Worm (Caenorhabditis elegans): ENCODE measurements around the gene twk-48.
A peak's percentile ranks its signal among the peaks of the same experiment; 100 is the strongest.

twk-48 gene

ce11 chrIII:9861470-9862342 lies 1.2 kb downstream of the twk-48 start (continued):
- peak; percentile 36 for TF ChIP-seq unc-130 (GFP tag; optimal IDR thresholded peaks at IDR 0.05)
- peak; percentile 60; the same call in 1 of the 2 replicates for TF ChIP-seq snpc-1.2 (GFP tag; IDR thresholded peaks at IDR 0.05)
- TF ChIP-seq tag-97 (GFP tag; IDR thresholded peaks at IDR 0.05): no peak
- no peak for TF ChIP-seq ces-1 (GFP tag; optimal IDR thresholded peaks at IDR 0.05)
- TF ChIP-seq zip-2 (tag; optimal IDR thresholded peaks at IDR 0.05): peak; percentile 5
- peak; percentile 64; the same call in 1 of the 2 replicates for TF ChIP-seq F26F4.8 (GFP tag; conservative IDR thresholded peaks at IDR 0.05)
- TF ChIP-seq pqm-1 (tag; optimal IDR thresholded peaks at IDR 0.05): no peak
- peak; percentile 85 for TF ChIP-seq hmg-1.1 (GFP tag; IDR thresholded peaks at IDR 0.05)
- TF ChIP-seq nhr-237 (tag; optimal IDR thresholded peaks at IDR 0.05): no peak
- peak; percentile 39 for TF ChIP-seq sdz-12 (GFP tag; optimal IDR thresholded peaks at IDR 0.05)
- TF ChIP-seq jun-1 (tag; optimal IDR thresholded peaks at IDR 0.05): no peak
- peak; percentile 81; the same call in 1 of the 2 replicates for TF ChIP-seq pha-4 (GFP tag; IDR thresholded peaks at IDR 0.05)
- no peak for TF ChIP-seq pha-4 (tag; optimal IDR thresholded peaks at IDR 0.05)
- TF ChIP-seq lin-15B (tag; optimal IDR thresholded peaks at IDR 0.05): no peak
- no peak for TF ChIP-seq set-16 (GFP tag; IDR thresholded peaks at IDR 0.05)
- no peak for TF ChIP-seq nhr-28 (tag; optimal IDR thresholded peaks at IDR 0.05)
- peak; percentile 97 for TF ChIP-seq dmd-8 (GFP tag; IDR thresholded peaks at IDR 0.05)
- TF ChIP-seq rbr-2 (tag; optimal IDR thresholded peaks at IDR 0.05): peak; percentile 73
- no peak for TF ChIP-seq nhr-10 (tag; optimal IDR thresholded peaks at IDR 0.05)
- no peak for TF ChIP-seq ceh-62 (tag; optimal IDR thresholded peaks at IDR 0.05)
- peak; percentile 85 for TF ChIP-seq ZK337.2 (GFP tag; IDR thresholded peaks at IDR 0.05)
- peak; percentile 94 for TF ChIP-seq egl-43 (GFP tag; IDR thresholded peaks at IDR 0.05)
- peak; percentile 92 for TF ChIP-seq Y105C5A.15 (GFP tag; IDR thresholded peaks at IDR 0.05)
- TF ChIP-seq R02D3.7 (tag; optimal IDR thresholded peaks at IDR 0.05): no peak
- TF ChIP-seq fkh-10 (GFP tag; optimal IDR thresholded peaks at IDR 0.05): peak; percentile 8
- TF ChIP-seq daf-12 (tag; optimal IDR thresholded peaks at IDR 0.05): no peak
- TF ChIP-seq egl-27 (tag; optimal IDR thresholded peaks at IDR 0.05): no peak
- peak; percentile 65; the same call in 1 of the 2 replicates for TF ChIP-seq Y48G9A.11 (GFP tag; IDR thresholded peaks at IDR 0.05)
- TF ChIP-seq hlh-11 (tag; optimal IDR thresholded peaks at IDR 0.05): peak; percentile 30
- no peak for TF ChIP-seq D1046.2 (GFP tag; IDR thresholded peaks at IDR 0.05)
- peak; percentile 32 for TF ChIP-seq Y5F2A.4 (GFP tag; optimal IDR thresholded peaks at IDR 0.05)
- TF ChIP-seq tra-1 (GFP tag; IDR thresholded peaks at IDR 0.05): peak; percentile 84
- TF ChIP-seq nhr-77 (tag; optimal IDR thresholded peaks at IDR 0.05): peak; percentile 4
- no peak for TF ChIP-seq ztf-11 (tag; optimal IDR thresholded peaks at IDR 0.05)

- TF ChIP-seq zag-1 (tag; optimal IDR thresholded peaks at IDR 0.05) (no peak), nhr-28 (tag; optimal IDR thresholded peaks at IDR 0.05) (no peak), lsy-2 (tag; optimal IDR thresholded peaks at IDR 0.05) (peak in 1 of 2 experiments; percentile 56)
Measured at ce11 chrIII:9862469-9862868, 1.9 kb downstream of the twk-48 start.

ce11 chrIII:9867352-9867751 lies 6.8 kb downstream of the twk-48 start:
- TF ChIP-seq tra-1 (GFP tag; IDR thresholded peaks at IDR 0.05): no peak
- no peak for TF ChIP-seq hif-1 (tag; optimal IDR thresholded peaks at IDR 0.05)
- TF ChIP-seq fos-1 (tag; optimal IDR thresholded peaks at IDR 0.05): no peak
- TF ChIP-seq dmd-6 (GFP tag; IDR thresholded peaks at IDR 0.05): 0 out of 2 replicates have a peak, but pooled peaks have one; percentile 16
- TF ChIP-seq nhr-102 (tag; optimal IDR thresholded peaks at IDR 0.05): no peak
- TF ChIP-seq mxl-2 (GFP tag; conservative IDR thresholded peaks at IDR 0.05): no peak
- no peak for TF ChIP-seq lin-15B (tag; optimal IDR thresholded peaks at IDR 0.05)
- no peak for TF ChIP-seq mep-1 (tag; optimal IDR thresholded peaks at IDR 0.05)
- peak; percentile 10 for TF ChIP-seq hlh-30 (tag; optimal IDR thresholded peaks at IDR 0.05; ENCODE audit: insufficient read depth)
- TF ChIP-seq F26F4.8 (GFP tag; conservative IDR thresholded peaks at IDR 0.05): no peak
- TF ChIP-seq mxl-3 (GFP tag; optimal IDR thresholded peaks at IDR 0.05): peak; percentile 12
- TF ChIP-seq fkh-10 (GFP tag; optimal IDR thresholded peaks at IDR 0.05): peak; percentile 22
- peak; percentile 51 for TF ChIP-seq ces-1 (GFP tag; optimal IDR thresholded peaks at IDR 0.05)

Data from whole organism, L4 larva.